Fruit fly (Drosophila melanogaster) whole organism, pupa: Measurements from ENCODE around the gene Qsox3.

Experiments used
- CG10348 ChIP-seq: fragments of 200-800 bp; sonication (Bioruptor generic); IDR thresholded peaks from 2 replicates; pipeline ENCODE4 v1.3.6; 2022; ENCODE audit warnings: missing biosample characterization, missing genetic modification characterization
- CG12605 ChIP-seq: fragments of 200-800 bp; sonication (Bioruptor generic); IDR thresholded peaks from 2 replicates; pipeline ENCODE4 v1.3.6; 2022; ENCODE audit warnings: missing biosample characterization, missing genetic modification characterization
- CG13204 ChIP-seq: fragments of 200-800 bp; sonication (Bioruptor generic); optimal IDR thresholded peaks from 2 replicates; lab custom pipeline; 2018; ENCODE audit warnings: missing biosample characterization, mild to moderate bottlenecking, missing genetic modification characterization, moderate library complexity
- CG15710 ChIP-seq: fragments of 200-800 bp; sonication (Bioruptor generic); optimal IDR thresholded peaks from 2 replicates; lab custom pipeline; 2018; ENCODE audit warnings: missing biosample characterization, mild to moderate bottlenecking, missing genetic modification characterization, moderate library complexity
- CG34367 ChIP-seq: fragments of 200-800 bp; sonication (Bioruptor generic); optimal IDR thresholded peaks from 2 replicates; lab custom pipeline; 2018; ENCODE audit warnings: missing biosample characterization, mild to moderate bottlenecking, missing genetic modification characterization
- CG8159 ChIP-seq: fragments of 200-800 bp; sonication (Bioruptor generic); optimal IDR thresholded peaks from 3 replicates; lab custom pipeline; 2018; ENCODE audit warnings: missing biosample characterization, mild to moderate bottlenecking, missing genetic modification characterization, moderate library complexity
- D1 ChIP-seq: fragments of 200-800 bp; sonication (Bioruptor generic); optimal IDR thresholded peaks from 2 replicates; lab custom pipeline; 2018; ENCODE audit warnings: missing biosample characterization, mild to moderate bottlenecking, missing genetic modification characterization, moderate library complexity
- EcR ChIP-seq: fragments of 200-800 bp; sonication (Bioruptor generic); optimal IDR thresholded peaks from 3 replicates; lab custom pipeline; 2019; ENCODE audit warnings: missing biosample characterization, missing genetic modification characterization, mild to moderate bottlenecking, moderate library complexity, missing genetic modification reagents
- Ets98B ChIP-seq: fragments of 200-800 bp; sonication (Bioruptor generic); IDR thresholded peaks from 2 replicates; pipeline ENCODE4 v1.3.6; 2022; ENCODE audit warnings: missing biosample characterization, missing genetic modification characterization
- Pif1A ChIP-seq: fragments of 200-800 bp; sonication (Bioruptor generic); optimal IDR thresholded peaks from 3 replicates; lab custom pipeline; 2016; ENCODE audit warnings: missing biosample characterization, missing genetic modification characterization
- Pif1B ChIP-seq: fragments of 200-800 bp; sonication (Bioruptor generic); optimal IDR thresholded peaks from 3 replicates; lab custom pipeline; 2016; ENCODE audit warnings: missing biosample characterization, missing genetic modification characterization
- Snoo ChIP-seq: fragments of 200-800 bp; sonication (Bioruptor generic); optimal IDR thresholded peaks from 3 replicates; lab custom pipeline; 2017; ENCODE audit warnings: missing biosample characterization, mild to moderate bottlenecking, missing genetic modification characterization, inconsistent platforms
- gl ChIP-seq: fragments of 200-800 bp; sonication (Bioruptor generic); optimal IDR thresholded peaks from 2 replicates; lab custom pipeline; 2018; ENCODE audit warnings: missing biosample characterization, mild to moderate bottlenecking, missing genetic modification characterization

- TF ChIP-seq CG12605 (GFP tag; lab: Robert Waterston, UW) (no peak), CG34367 (tag; lab: Kevin White, UChicago) (no peak), Ets98B (GFP tag; lab: Robert Waterston, UW) (no peak), Snoo (tag; lab: Kevin White, UChicago) (no peak), Pif1A (GFP tag; lab: Kevin White, UChicago) (no peak), EcR (no peak), CG13204 (GFP tag; lab: Kevin White, UChicago) (no peak), CG8159 (tag; lab: Kevin White, UChicago) (no peak), Pif1B (GFP tag; lab: Kevin White, UChicago) (no peak), D1 (no peak), CG10348 (GFP tag; lab: Robert Waterston, UW) (no peak), gl (tag; lab: Kevin White, UChicago) (no peak), CG15710 (tag; lab: Kevin White, UChicago) (no peak)
Measured at dm6 chr3R:21916987-21917386, 5.4 kb downstream of the Qsox3 start.
